Worm (Caenorhabditis elegans) whole organism, L2 larva: ENCODE measurements around the gene fbxl-1.

ENCODE experiments used
- C34F6.9 ChIP-seq: fragments of 150-350 bp; optimal IDR thresholded peaks from 2 replicates; lab custom pipeline; 2014; ENCODE audit warnings: missing biosample characterization, missing genetic modification characterization
- F13H6.1 ChIP-seq: sonication (generic microtip); optimal IDR thresholded peaks from 2 replicates; lab custom pipeline; 2016; ENCODE audit warnings: missing genetic modification characterization, missing compliant biosample characterization
- Y55F3AM.14 ChIP-seq: fragments of 200-800 bp; sonication (Bioruptor generic); optimal IDR thresholded peaks from 2 replicates; lab custom pipeline; 2018; ENCODE audit warnings: mild to moderate bottlenecking, missing genetic modification characterization, missing compliant biosample characterization
- ZK546.5 ChIP-seq: sonication (generic microtip); optimal IDR thresholded peaks from 2 replicates; lab custom pipeline; 2017; ENCODE audit warnings: missing biosample characterization, missing genetic modification characterization
- ama-1 ChIP-seq: fragments of 150-350 bp; optimal IDR thresholded peaks from 2 replicates; lab custom pipeline; 2018; ENCODE audit warnings: inconsistent platforms
- blmp-1 ChIP-seq: sonication (generic microtip); optimal IDR thresholded peaks from 2 replicates; lab custom pipeline; 2017; ENCODE audit warnings: missing genetic modification characterization, mild to moderate bottlenecking, missing compliant biosample characterization, antibody characterized with exemption, moderate library complexity; ENCODE audit not compliant: insufficient read depth
- ceh-16 ChIP-seq: fragments of 150-350 bp; optimal IDR thresholded peaks from 2 replicates; lab custom pipeline; 2014; ENCODE audit warnings: missing biosample characterization, missing genetic modification characterization
- ceh-82 ChIP-seq: fragments of 150-350 bp; optimal IDR thresholded peaks from 2 replicates; lab custom pipeline; 2014; ENCODE audit warnings: missing biosample characterization, missing genetic modification characterization
- crh-2 ChIP-seq: sonication (generic microtip); optimal IDR thresholded peaks from 2 replicates; lab custom pipeline; 2017; ENCODE audit warnings: missing biosample characterization, missing genetic modification characterization
- dmd-4 ChIP-seq: sonication (generic microtip); optimal IDR thresholded peaks from 2 replicates; lab custom pipeline; 2017; ENCODE audit warnings: missing biosample characterization, missing genetic modification characterization
- egl-27 ChIP-seq: sonication (generic microtip); optimal IDR thresholded peaks from 3 replicates; lab custom pipeline; 2017; ENCODE audit warnings: missing biosample characterization, missing genetic modification reagents, missing genetic modification characterization
- elt-1 ChIP-seq: fragments of 150-350 bp; optimal IDR thresholded peaks from 2 replicates; lab custom pipeline; 2014; ENCODE audit warnings: missing biosample characterization, missing genetic modification characterization
- elt-3 ChIP-seq: sonication (generic microtip); optimal IDR thresholded peaks from 2 replicates; lab custom pipeline; 2017; ENCODE audit warnings: missing biosample characterization, missing genetic modification characterization
- fos-1 ChIP-seq: fragments of 150-350 bp; optimal IDR thresholded peaks from 2 replicates; lab custom pipeline; 2014; ENCODE audit warnings: missing biosample characterization, missing genetic modification characterization
- gmeb-1 ChIP-seq: fragments of 150-350 bp; optimal IDR thresholded peaks from 2 replicates; lab custom pipeline; 2014; ENCODE audit warnings: missing biosample characterization, missing genetic modification characterization
- lin-11 ChIP-seq: fragments of 150-350 bp; sonication (generic microtip); optimal IDR thresholded peaks from 2 replicates; lab custom pipeline; 2014; ENCODE audit warnings: missing biosample characterization, missing genetic modification characterization, inconsistent platforms, mixed read lengths
- lin-13 ChIP-seq: fragments of 150-350 bp; optimal IDR thresholded peaks from 2 replicates; lab custom pipeline; 2014; ENCODE audit warnings: missing biosample characterization, missing genetic modification reagents, missing genetic modification characterization
- lin-39 ChIP-seq: fragments of 150-350 bp; optimal IDR thresholded peaks from 2 replicates; lab custom pipeline; 2014; ENCODE audit warnings: missing biosample characterization, missing genetic modification reagents, missing genetic modification characterization
- lsy-2 ChIP-seq, 2 experiments: fragments of 150-350 bp in 1 of 2; sonication (generic microtip) in 1 of 2; optimal IDR thresholded peaks; 2 replicates each; lab custom pipeline; 2014 to 2017; ENCODE audit warnings: missing biosample characterization in 2 of 2, missing genetic modification characterization in 2 of 2
- mab-5 ChIP-seq: fragments of 150-350 bp; optimal IDR thresholded peaks from 2 replicates; lab custom pipeline; 2014; ENCODE audit warnings: missing biosample characterization, missing genetic modification characterization
- mbf-1 ChIP-seq: sonication (generic microtip); optimal IDR thresholded peaks from 2 replicates; lab custom pipeline; 2017; ENCODE audit warnings: missing biosample characterization, missing genetic modification characterization
- mdl-1 ChIP-seq, 2 experiments: fragments of 150-350 bp in 1 of 2; sonication (generic microtip) in 1 of 2; optimal IDR thresholded peaks; 2 replicates each; lab custom pipeline; 2017; ENCODE audit warnings: missing biosample characterization in 2 of 2, missing genetic modification characterization in 2 of 2
- nhr-10 ChIP-seq: sonication (generic microtip); optimal IDR thresholded peaks from 2 replicates; lab custom pipeline; 2017; ENCODE audit warnings: missing biosample characterization, missing genetic modification characterization
- nhr-12 ChIP-seq: fragments of 150-350 bp; optimal IDR thresholded peaks from 2 replicates; lab custom pipeline; 2014; ENCODE audit warnings: missing biosample characterization, missing genetic modification characterization
- nhr-129 ChIP-seq: fragments of 150-350 bp; optimal IDR thresholded peaks from 2 replicates; lab custom pipeline; 2014; ENCODE audit warnings: missing biosample characterization, missing genetic modification characterization
- nhr-23 ChIP-seq: fragments of 150-350 bp; optimal IDR thresholded peaks from 2 replicates; lab custom pipeline; 2014; ENCODE audit warnings: missing biosample characterization, missing genetic modification reagents, missing genetic modification characterization
- nhr-25 ChIP-seq: fragments of 150-350 bp; sonication (generic microtip); optimal IDR thresholded peaks from 3 replicates; lab custom pipeline; 2014; ENCODE audit warnings: missing biosample characterization, missing genetic modification characterization
- nhr-6 ChIP-seq: fragments of 150-350 bp; optimal IDR thresholded peaks from 2 replicates; lab custom pipeline; 2014; ENCODE audit warnings: missing biosample characterization, missing genetic modification characterization
- nhr-77 ChIP-seq: fragments of 150-350 bp; optimal IDR thresholded peaks from 2 replicates; lab custom pipeline; 2014; ENCODE audit warnings: missing biosample characterization, missing genetic modification characterization
- peb-1 ChIP-seq: fragments of 150-350 bp; optimal IDR thresholded peaks from 2 replicates; lab custom pipeline; 2014; ENCODE audit warnings: missing biosample characterization, missing genetic modification characterization
- sem-4 ChIP-seq: fragments of 150-350 bp; optimal IDR thresholded peaks from 2 replicates; lab custom pipeline; 2014; ENCODE audit warnings: missing biosample characterization, missing genetic modification reagents, missing genetic modification characterization
- skn-1 ChIP-seq: sonication (generic microtip); optimal IDR thresholded peaks from 2 replicates; lab custom pipeline; 2017; ENCODE audit warnings: missing biosample characterization, missing genetic modification characterization
- sma-3 ChIP-seq: sonication (generic microtip); optimal IDR thresholded peaks from 2 replicates; lab custom pipeline; 2016; ENCODE audit warnings: missing genetic modification reagents, missing genetic modification characterization, missing compliant biosample characterization
- sma-9 ChIP-seq, 2 experiments: fragments of 150-350 bp in 1 of 2; sonication (generic microtip) in 1 of 2; optimal IDR thresholded peaks; 2 replicates each; lab custom pipeline; 2014 to 2016; ENCODE audit warnings: missing genetic modification characterization in 2 of 2, mild to moderate bottlenecking in 1 of 2, missing biosample characterization in 1 of 2, missing compliant biosample characterization in 1 of 2, missing genetic modification reagents in 1 of 2, moderate library complexity in 1 of 2
- snpc-4 ChIP-seq: fragments of 150-350 bp; optimal IDR thresholded peaks from 2 replicates; lab custom pipeline; 2014; ENCODE audit warnings: missing biosample characterization, missing genetic modification characterization
- unc-39 ChIP-seq: fragments of 150-350 bp; optimal IDR thresholded peaks from 2 replicates; lab custom pipeline; 2014; ENCODE audit warnings: missing biosample characterization, missing genetic modification characterization
- unc-55 ChIP-seq: fragments of 150-350 bp; sonication (generic microtip); optimal IDR thresholded peaks from 3 replicates; lab custom pipeline; 2014; ENCODE audit warnings: missing biosample characterization, missing genetic modification reagents, missing genetic modification characterization
- unc-62 ChIP-seq: fragments of 150-350 bp; optimal IDR thresholded peaks from 2 replicates; lab custom pipeline; 2014; ENCODE audit warnings: missing biosample characterization, missing genetic modification reagents, missing genetic modification characterization
- zag-1 ChIP-seq: fragments of 150-350 bp; optimal IDR thresholded peaks from 2 replicates; lab custom pipeline; 2014; ENCODE audit warnings: missing biosample characterization, missing genetic modification characterization
- ztf-1 ChIP-seq: fragments of 200-800 bp; sonication (Bioruptor generic); conservative IDR thresholded peaks from 2 replicates; pipeline ENCODE4 v1.3.6; 2022; ENCODE audit warnings: missing genetic modification characterization, missing compliant biosample characterization
- ztf-11 ChIP-seq: sonication (generic microtip); optimal IDR thresholded peaks from 2 replicates; lab custom pipeline; 2017; ENCODE audit warnings: missing biosample characterization, missing genetic modification characterization
- ztf-4 ChIP-seq: fragments of 150-350 bp; optimal IDR thresholded peaks from 2 replicates; lab custom pipeline; 2014; ENCODE audit warnings: missing biosample characterization, missing genetic modification characterization

fbxl-1 gene

ce11 chrIII:8201117-8201516, 26.5 kb upstream of the fbxl-1 start, which contains the start of gene unc-36:
unc-36 (minus strand) TSS chrIII:8201217.
- TF ChIP-seq elt-3 (tag; lab: Kevin White, UChicago) (no peak), unc-55 (GFP tag; lab: Kevin White, UChicago) (no peak), gmeb-1 (no peak), ztf-4 (tag; lab: Kevin White, UChicago) (no peak), ceh-16 (no peak), zag-1 (tag; lab: Kevin White, UChicago) (no peak), unc-39 (tag; lab: Kevin White, UChicago) (no peak), nhr-6 (tag; lab: Kevin White, UChicago) (no peak), elt-1 (tag; lab: Kevin White, UChicago) (no peak), ama-1 (lab: Kevin White, UChicago) (no peak), nhr-12 (tag; lab: Kevin White, UChicago) (no peak)

- TF ChIP-seq sma-9 (GFP tag; optimal IDR thresholded peaks at IDR 0.05; lab: Kevin White, UChicago) (peak; percentile 41), sma-9 (tag; optimal IDR thresholded peaks at IDR 0.05; lab: Kevin White, UChicago) (no peak), lsy-2 (tag; optimal IDR thresholded peaks at IDR 0.05; lab: Kevin White, UChicago) (peak in 1 of 2 experiments; percentile 68), F13H6.1 (peak; percentile 77), nhr-23 (tag; lab: Kevin White, UChicago) (no peak), blmp-1 (tag; lab: Kevin White, UChicago) (no peak), peb-1 (tag; lab: Kevin White, UChicago) (no peak), ama-1 (lab: Kevin White, UChicago) (no peak), C34F6.9 (peak; percentile 74), fos-1 (no peak), ztf-11 (tag; lab: Kevin White, UChicago) (no peak), unc-39 (tag; lab: Kevin White, UChicago) (no peak), crh-2 (peak; percentile 49), ceh-16 (no peak), elt-3 (tag; lab: Kevin White, UChicago) (no peak), lin-39 (tag; lab: Kevin White, UChicago) (no peak), lin-11 (peak; percentile 30), skn-1 (tag; lab: Kevin White, UChicago) (no peak), sem-4 (peak; percentile 41), snpc-4 (tag; lab: Kevin White, UChicago) (no peak), nhr-6 (tag; lab: Kevin White, UChicago) (no peak), egl-27 (tag; lab: Kevin White, UChicago) (no peak), nhr-129 (tag; lab: Kevin White, UChicago) (peak; percentile 46), unc-55 (GFP tag; lab: Kevin White, UChicago) (peak; percentile 83), Y55F3AM.14 (GFP tag; lab: Kevin White, UChicago) (peak; percentile 43), dmd-4 (tag; lab: Kevin White, UChicago) (no peak), lin-13 (GFP tag; lab: Kevin White, UChicago) (peak; percentile 23), mbf-1 (tag; lab: Kevin White, UChicago) (no peak), sma-3 (GFP tag; lab: Kevin White, UChicago) (no peak), nhr-77 (no peak), ceh-82 (tag; lab: Kevin White, UChicago) (no peak), unc-62 (GFP tag; lab: Kevin White, UChicago) (no peak), mab-5 (tag; lab: Kevin White, UChicago) (peak; percentile 33), ZK546.5 (tag; lab: Kevin White, UChicago) (no peak), zag-1 (tag; lab: Kevin White, UChicago) (peak; percentile 56)
These were observed 25.9 kb upstream of the fbxl-1 start for ce11 chrIII:8201760-8202159.

DNA sequence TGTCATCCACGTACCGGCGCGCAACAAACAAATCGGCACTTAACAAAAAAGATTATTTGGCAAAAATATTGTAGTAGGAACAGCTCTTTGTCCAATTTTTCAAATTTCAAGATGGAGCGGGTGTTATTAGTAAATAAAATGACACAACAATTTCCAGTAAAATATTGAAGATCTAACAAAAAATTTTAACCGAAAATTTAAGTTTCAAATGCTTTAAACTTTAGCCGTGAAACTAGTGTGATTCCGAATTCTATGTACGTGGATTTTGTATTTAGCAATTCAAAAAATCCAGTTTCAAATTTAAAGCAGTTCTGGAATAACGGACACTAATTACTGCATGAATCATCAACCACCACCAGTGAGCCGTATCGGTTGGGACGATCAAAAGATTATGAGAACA, 24.9 kb upstream of the fbxl-1 start, which contains the start of gene snb-5:
TSS of gene snb-5 (plus strand) at position 301 of the 400 bp plus-strand sequence.
- TF ChIP-seq sma-3 (GFP tag; lab: Kevin White, UChicago) (no peak), fos-1 (no peak), nhr-25 (tag; lab: Kevin White, UChicago) (no peak), mab-5 (tag; lab: Kevin White, UChicago) (no peak), mbf-1 (tag; lab: Kevin White, UChicago) (no peak), ztf-4 (tag; lab: Kevin White, UChicago) (no peak), elt-3 (tag; lab: Kevin White, UChicago) (no peak), sem-4 (no peak), blmp-1 (tag; lab: Kevin White, UChicago) (no peak), ZK546.5 (tag; lab: Kevin White, UChicago) (no peak), nhr-10 (tag; lab: Kevin White, UChicago) (no peak), skn-1 (tag; lab: Kevin White, UChicago) (no peak), mdl-1 (tag; optimal IDR thresholded peaks at IDR 0.05; lab: Kevin White, UChicago) (no peak), lin-11 (no peak), ama-1 (lab: Kevin White, UChicago) (no peak), ztf-1 (GFP tag; lab: Robert Waterston, UW) (no peak), C34F6.9 (no peak), gmeb-1 (no peak)
